Fruit fly (Drosophila melanogaster): ENCODE measurements around the gene CG7557.

DNA sequence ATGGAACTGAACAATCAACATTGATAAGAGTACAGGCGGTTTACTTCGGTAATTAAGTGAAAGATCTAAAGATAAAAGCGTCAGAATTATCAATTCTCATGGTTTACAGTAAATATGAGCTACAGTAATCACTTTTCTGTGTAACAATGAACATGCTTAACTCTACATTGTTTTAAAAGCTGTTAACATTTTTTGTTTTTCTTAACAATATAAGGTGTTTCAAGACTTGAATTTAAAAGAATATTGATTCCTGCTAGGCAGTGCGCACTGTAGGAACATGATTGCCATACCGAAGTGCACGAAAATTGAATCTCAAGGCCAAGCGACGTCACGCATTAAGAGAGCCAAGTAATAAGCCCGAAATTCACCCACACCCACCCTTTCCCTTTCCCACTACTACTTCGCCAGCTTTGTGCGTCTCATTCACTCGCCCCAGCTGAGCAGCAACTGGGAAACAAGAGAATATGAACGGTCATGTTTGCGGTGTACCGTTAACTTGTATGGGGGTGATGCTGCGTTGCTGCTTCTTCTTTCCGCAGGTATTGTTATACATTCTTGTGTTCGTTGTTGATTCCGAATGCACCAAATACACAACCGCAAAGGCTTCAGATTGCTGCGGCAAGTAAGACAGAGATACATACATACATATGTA lies 46.4 kb downstream of the CG7557 start:
- TF ChIP-seq EcR (GFP tag; optimal IDR thresholded peaks at IDR 0.05) (no peak), fd96Ca (GFP tag; IDR thresholded peaks at IDR 0.05) (no peak), CG13204 (GFP tag; optimal IDR thresholded peaks at IDR 0.05) (no peak), CG10348 (GFP tag; IDR thresholded peaks at IDR 0.05) (no peak), CG14655 (GFP tag; optimal IDR thresholded peaks at IDR 0.05) (peak; percentile 58), rn (GFP tag; IDR thresholded peaks at IDR 0.05) (0 out of 2 replicates have a peak, but pooled peaks have one; percentile 8), D1 (tag; optimal IDR thresholded peaks at IDR 0.05) (no peak), gl (tag; optimal IDR thresholded peaks at IDR 0.05) (no peak), CG32121 (GFP tag; IDR thresholded peaks at IDR 0.05) (peak; percentile 61), Ets98B (GFP tag; IDR thresholded peaks at IDR 0.05) (peak; percentile 8; the same call in 1 of the 2 replicates), CG8159 (tag; optimal IDR thresholded peaks at IDR 0.05) (peak; percentile 58)
